Worm (Caenorhabditis elegans): Measurements from ENCODE around the gene gcy-34.

ce11 chrV:13388961-13389360 is 3.3 kb upstream of the gcy-34 start:
- no peak for TF ChIP-seq skn-1 (tag; optimal IDR thresholded peaks at IDR 0.05)
- TF ChIP-seq ama-1 (optimal IDR thresholded peaks at IDR 0.05): no peak
- TF ChIP-seq ceh-82 (tag; optimal IDR thresholded peaks at IDR 0.05): no peak
- no peak for TF ChIP-seq lin-13 (GFP tag; optimal IDR thresholded peaks at IDR 0.05)
- TF ChIP-seq gmeb-1 (tag; optimal IDR thresholded peaks at IDR 0.05): no peak
- no peak for TF ChIP-seq egl-27 (tag; optimal IDR thresholded peaks at IDR 0.05)
- no peak for TF ChIP-seq nhr-12 (tag; optimal IDR thresholded peaks at IDR 0.05)
- TF ChIP-seq lin-39 (tag; optimal IDR thresholded peaks at IDR 0.05): no peak
- TF ChIP-seq unc-39 (tag; optimal IDR thresholded peaks at IDR 0.05): no peak
- TF ChIP-seq lin-11 (tag; optimal IDR thresholded peaks at IDR 0.05): no peak
- no peak for TF ChIP-seq sma-9 (GFP tag; optimal IDR thresholded peaks at IDR 0.05)
- TF ChIP-seq sma-9 (tag; optimal IDR thresholded peaks at IDR 0.05): no peak
- TF ChIP-seq unc-62 (GFP tag; optimal IDR thresholded peaks at IDR 0.05): no peak
- TF ChIP-seq nhr-6 (tag; optimal IDR thresholded peaks at IDR 0.05): no peak

Data from whole organism, L2 larva.